Fruit fly (Drosophila melanogaster) S2 (cell line): ENCODE measurements around the gene PMCA.

Experiments used
- CG8478 ChIP-seq: fragments of >200 bp; optimal IDR thresholded peaks from 2 replicates; lab custom pipeline; 2018
- CTCF ChIP-seq, 2 experiments: fragments of >200 bp; optimal IDR thresholded peaks; 2 replicates each; lab custom pipeline; 2018

- no peak for TF ChIP-seq CTCF (optimal IDR thresholded peaks at IDR 0.05; lab: Kevin White, UChicago)
- TF ChIP-seq CG8478 (lab: Kevin White, UChicago), result no peak
Observed at dm6 chr4:336021-336420, 22.7 kb downstream of the PMCA start.
